Worm (Caenorhabditis elegans) whole organism, midembryonic: ENCODE measurements around the gene smf-1.

ENCODE experiments used
- cog-1 ChIP-seq: sonication (generic microtip); optimal IDR thresholded peaks from 2 replicates; lab custom pipeline; 2016; ENCODE audit warnings: missing genetic modification characterization, missing compliant biosample characterization
- flt-1 ChIP-seq: fragments of 200-800 bp; sonication (Bioruptor generic); IDR thresholded peaks from 2 replicates; pipeline ENCODE4 v1.3.6; 2022; ENCODE audit warnings: missing genetic modification characterization, missing compliant biosample characterization
- ref-1 ChIP-seq: fragments of 200-800 bp; sonication (Bioruptor generic); conservative IDR thresholded peaks from 2 replicates; pipeline ENCODE4 v1.3.6; 2022; ENCODE audit warnings: missing genetic modification reagents, missing genetic modification characterization, missing compliant biosample characterization

DNA sequence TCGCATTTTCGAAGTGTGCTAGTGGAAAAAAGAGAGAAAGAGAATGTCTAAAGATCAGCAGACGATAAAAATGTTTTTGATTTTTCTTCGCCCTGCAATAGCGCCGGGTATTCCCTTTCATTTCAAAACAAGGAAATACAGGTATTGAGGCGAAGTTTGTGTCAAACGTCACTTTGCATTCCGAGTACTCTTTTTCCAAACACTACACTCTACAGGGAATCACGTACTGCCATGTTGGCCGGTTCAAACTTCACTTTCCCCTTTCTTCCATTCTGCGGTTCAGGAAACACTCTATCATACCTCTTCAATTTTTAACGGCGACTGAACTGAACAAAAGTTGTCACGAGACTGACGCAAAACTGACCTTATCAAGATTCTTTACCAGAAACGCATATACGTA, 15.7 kb upstream of the smf-1 start:
- TF ChIP-seq ref-1, result no peak
- no peak for TF ChIP-seq cog-1
- no peak for TF ChIP-seq flt-1 (GFP tag; lab: Robert Waterston, UW)
